Fruit fly (Drosophila melanogaster) whole organism, embryonic: ENCODE results near the gene ph-d.

Experiments
- B-H2 ChIP-seq: fragments of 200-800 bp; sonication (Bioruptor generic); optimal IDR thresholded peaks from 2 replicates; lab custom pipeline; 2018; ENCODE audit warnings: missing biosample characterization, mild to moderate bottlenecking, missing genetic modification characterization
- CG11696 ChIP-seq: fragments of 200-800 bp; sonication (Bioruptor generic); IDR thresholded peaks from 2 replicates; pipeline ENCODE4 v1.3.6; 2022; ENCODE audit warnings: missing biosample characterization, missing genetic modification characterization
- CG14710 ChIP-seq: fragments of 200-800 bp; sonication (Bioruptor generic); optimal IDR thresholded peaks from 3 replicates; lab custom pipeline; 2019; ENCODE audit warnings: missing biosample characterization, mild to moderate bottlenecking, missing genetic modification characterization, moderate library complexity
- CG15696 ChIP-seq: fragments of 200-800 bp; sonication (Bioruptor generic); optimal IDR thresholded peaks from 2 replicates; lab custom pipeline; 2019; ENCODE audit warnings: missing biosample characterization, mild to moderate bottlenecking, missing genetic modification characterization, moderate library complexity
- CG16779 ChIP-seq: fragments of 200-800 bp; sonication (Bioruptor generic); IDR thresholded peaks from 2 replicates; pipeline ENCODE4 v1.3.6; 2022; ENCODE audit warnings: missing biosample characterization, missing genetic modification characterization
- CG17612 ChIP-seq: fragments of 200-800 bp; sonication (Bioruptor generic); IDR thresholded peaks from 2 replicates; pipeline ENCODE4 v1.3.6; 2022; ENCODE audit warnings: missing biosample characterization, missing genetic modification characterization
- CG17912 ChIP-seq: fragments of 200-800 bp; sonication (Bioruptor generic); optimal IDR thresholded peaks from 2 replicates; lab custom pipeline; 2018; ENCODE audit warnings: missing biosample characterization, mild to moderate bottlenecking, missing genetic modification characterization
- CG18619 ChIP-seq: fragments of 200-800 bp; sonication (Bioruptor generic); optimal IDR thresholded peaks from 3 replicates; lab custom pipeline; 2017; ENCODE audit warnings: missing biosample characterization, mild to moderate bottlenecking, missing genetic modification characterization
- CG31365 ChIP-seq: fragments of 200-800 bp; sonication (Bioruptor generic); optimal IDR thresholded peaks from 2 replicates; lab custom pipeline; 2018; ENCODE audit warnings: missing biosample characterization, mild to moderate bottlenecking, missing genetic modification characterization
- CG3163 ChIP-seq: fragments of 200-800 bp; sonication (Bioruptor generic); optimal IDR thresholded peaks from 3 replicates; lab custom pipeline; 2016; ENCODE audit warnings: missing biosample characterization, missing genetic modification characterization
- CG32767 ChIP-seq: fragments of 200-800 bp; sonication (Bioruptor generic); IDR thresholded peaks from 2 replicates; pipeline ENCODE4 v1.3.6; 2022; ENCODE audit warnings: missing biosample characterization, missing genetic modification characterization
- CG3281 ChIP-seq: fragments of 200-800 bp; sonication (Bioruptor generic); optimal IDR thresholded peaks from 3 replicates; lab custom pipeline; 2017; ENCODE audit warnings: missing biosample characterization, mild to moderate bottlenecking, missing genetic modification characterization
- CG4854 ChIP-seq: fragments of 200-800 bp; sonication (Bioruptor generic); optimal IDR thresholded peaks from 2 replicates; lab custom pipeline; 2016; ENCODE audit warnings: missing biosample characterization, missing genetic modification characterization, inconsistent platforms
- CG5180 ChIP-seq: fragments of 200-800 bp; sonication (Bioruptor generic); optimal IDR thresholded peaks from 3 replicates; lab custom pipeline; 2017; ENCODE audit warnings: missing biosample characterization, missing genetic modification characterization, mild to moderate bottlenecking, moderate library complexity, missing genetic modification reagents
- CG7271 ChIP-seq: fragments of 200-800 bp; sonication (Bioruptor generic); optimal IDR thresholded peaks from 2 replicates; lab custom pipeline; 2018; ENCODE audit warnings: missing biosample characterization, mild to moderate bottlenecking, missing genetic modification characterization, moderate library complexity
- CG7372 ChIP-seq: fragments of 200-800 bp; sonication (Bioruptor generic); IDR thresholded peaks from 2 replicates; pipeline ENCODE4 v1.3.6; 2022; ENCODE audit warnings: missing biosample characterization, missing genetic modification characterization
- CG7556 ChIP-seq: fragments of 200-800 bp; sonication (Bioruptor generic); optimal IDR thresholded peaks from 2 replicates; lab custom pipeline; 2017; ENCODE audit warnings: missing biosample characterization, mild to moderate bottlenecking, missing genetic modification characterization
- CG8281 ChIP-seq: fragments of 200-800 bp; sonication (Bioruptor generic); optimal IDR thresholded peaks from 2 replicates; lab custom pipeline; 2018; ENCODE audit warnings: missing biosample characterization, mild to moderate bottlenecking, missing genetic modification characterization, moderate library complexity
- CG8765 ChIP-seq: fragments of 200-800 bp; sonication (Bioruptor generic); IDR thresholded peaks from 2 replicates; pipeline ENCODE4 v1.3.6; 2022; ENCODE audit warnings: missing biosample characterization, missing genetic modification characterization
- CG9727 ChIP-seq: fragments of 200-800 bp; sonication (Bioruptor generic); optimal IDR thresholded peaks from 3 replicates; lab custom pipeline; 2017; ENCODE audit warnings: missing biosample characterization, mild to moderate bottlenecking, missing genetic modification characterization
- CG9817 ChIP-seq: fragments of 200-800 bp; sonication (Bioruptor generic); optimal IDR thresholded peaks from 2 replicates; lab custom pipeline; 2018; ENCODE audit warnings: missing biosample characterization, mild to moderate bottlenecking, missing genetic modification characterization, moderate library complexity
- D ChIP-seq, 2 experiments: fragments of 200-800 bp in 1 of 2; fragments of >200 bp in 1 of 2; sonication (Bioruptor generic) in 1 of 2; optimal IDR thresholded peaks; 2 replicates in 1 of 2; 3 replicates in 1 of 2; lab custom pipeline; 2017; ENCODE audit warnings: mild to moderate bottlenecking in 1 of 2, missing biosample characterization in 1 of 2, missing genetic modification characterization in 1 of 2, missing genetic modification reagents in 1 of 2
- E2f1 ChIP-seq: fragments of 200-800 bp; sonication (Bioruptor generic); IDR thresholded peaks from 2 replicates; pipeline ENCODE4 v1.3.6; 2022; ENCODE audit warnings: missing biosample characterization, missing genetic modification characterization
- Hmr ChIP-seq: fragments of 200-800 bp; sonication (Bioruptor generic); optimal IDR thresholded peaks from 3 replicates; lab custom pipeline; 2017; ENCODE audit warnings: mild to moderate bottlenecking, missing biosample characterization, missing genetic modification reagents, missing genetic modification characterization
- MTF-1 ChIP-seq: fragments of 200-800 bp; sonication (Bioruptor generic); optimal IDR thresholded peaks from 2 replicates; lab custom pipeline; 2018; ENCODE audit warnings: missing biosample characterization, mild to moderate bottlenecking, missing genetic modification characterization, borderline replicate concordance
- Neu2 ChIP-seq: fragments of 200-800 bp; sonication (Bioruptor generic); optimal IDR thresholded peaks from 3 replicates; lab custom pipeline; 2016; ENCODE audit warnings: missing biosample characterization, missing genetic modification characterization, borderline replicate concordance
- Nf-YC ChIP-seq: fragments of 200-800 bp; optimal IDR thresholded peaks from 3 replicates; lab custom pipeline; 2019; ENCODE audit warnings: missing biosample characterization, mild to moderate bottlenecking, missing genetic modification characterization, moderate library complexity
- Ravus ChIP-seq: fragments of 200-800 bp; sonication (Bioruptor generic); IDR thresholded peaks from 2 replicates; pipeline ENCODE4 v1.3.6; 2022; ENCODE audit warnings: missing biosample characterization, missing genetic modification characterization
- Sin3A ChIP-seq: fragments of >200 bp; optimal IDR thresholded peaks from 2 replicates; lab custom pipeline; 2018
- ap ChIP-seq: fragments of 200-800 bp; sonication (Bioruptor generic); IDR thresholded peaks from 2 replicates; pipeline ENCODE4 v1.3.6; 2022; ENCODE audit warnings: missing biosample characterization, missing genetic modification characterization
- corto ChIP-seq: fragments of 200-800 bp; sonication (Bioruptor generic); optimal IDR thresholded peaks from 2 replicates; lab custom pipeline; 2016; ENCODE audit warnings: missing biosample characterization, mild to moderate bottlenecking, missing genetic modification characterization, moderate library complexity
- fd96Cb ChIP-seq: fragments of 200-800 bp; sonication (Bioruptor generic); optimal IDR thresholded peaks from 2 replicates; lab custom pipeline; 2018; ENCODE audit warnings: missing biosample characterization, mild to moderate bottlenecking, missing genetic modification characterization, moderate library complexity
- gsb-n ChIP-seq: fragments of 200-800 bp; sonication (Bioruptor generic); optimal IDR thresholded peaks from 3 replicates; lab custom pipeline; 2018; ENCODE audit warnings: missing biosample characterization, mild to moderate bottlenecking, missing genetic modification characterization
- jumu ChIP-seq: fragments of 200-800 bp; sonication (Bioruptor generic); optimal IDR thresholded peaks from 3 replicates; lab custom pipeline; 2016; ENCODE audit warnings: missing biosample characterization, missing genetic modification characterization
- lola ChIP-seq, 3 experiments: fragments of >200 bp in 2 of 3; fragments of 200-800 bp in 1 of 3; sonication (Bioruptor generic) in 1 of 3; optimal IDR thresholded peaks; 2 replicates each; lab custom pipeline; 2017 to 2019; ENCODE audit warnings: missing biosample characterization in 3 of 3, missing genetic modification characterization in 3 of 3, mild to moderate bottlenecking in 1 of 3, moderate library complexity in 1 of 3
- nerfin-1 ChIP-seq: fragments of 200-800 bp; sonication (Bioruptor generic); optimal IDR thresholded peaks from 3 replicates; lab custom pipeline; 2019; ENCODE audit warnings: missing biosample characterization, mild to moderate bottlenecking, missing genetic modification characterization, moderate library complexity
- otp ChIP-seq: fragments of 200-800 bp; sonication (Bioruptor generic); IDR thresholded peaks from 3 replicates; pipeline ENCODE4, ENCODE4 v1.3.6; 2022; ENCODE audit warnings: missing biosample characterization, missing genetic modification characterization
- run ChIP-seq: fragments of 200-800 bp; sonication (Bioruptor generic); optimal IDR thresholded peaks from 3 replicates; lab custom pipeline; 2018; ENCODE audit warnings: missing biosample characterization, mild to moderate bottlenecking, missing genetic modification characterization
- scrt ChIP-seq: fragments of 200-800 bp; sonication (Bioruptor generic); optimal IDR thresholded peaks from 2 replicates; lab custom pipeline; 2018; ENCODE audit warnings: missing biosample characterization, mild to moderate bottlenecking, missing genetic modification characterization, moderate library complexity
- slbo ChIP-seq: fragments of 200-800 bp; sonication (Bioruptor generic); IDR thresholded peaks from 2 replicates; pipeline ENCODE4 v1.3.6; 2022; ENCODE audit warnings: missing biosample characterization, missing genetic modification characterization
- stwl ChIP-seq: fragments of 200-800 bp; sonication (Bioruptor generic); optimal IDR thresholded peaks from 3 replicates; lab custom pipeline; 2018; ENCODE audit warnings: missing biosample characterization, mild to moderate bottlenecking, missing genetic modification characterization, moderate library complexity
- tna ChIP-seq: fragments of 200-800 bp; sonication (Bioruptor generic); IDR thresholded peaks from 2 replicates; pipeline ENCODE4 v1.3.6; 2022; ENCODE audit warnings: missing biosample characterization, missing genetic modification characterization; ENCODE audit not compliant: partially characterized antibody
- trh ChIP-seq: fragments of 200-800 bp; sonication (Bioruptor generic); optimal IDR thresholded peaks from 2 replicates; lab custom pipeline; 2016; ENCODE audit warnings: missing biosample characterization, missing genetic modification characterization
- twi ChIP-seq: fragments of 200-800 bp; optimal IDR thresholded peaks from 2 replicates; lab custom pipeline; 2019; ENCODE audit warnings: missing biosample characterization, mild to moderate bottlenecking, missing genetic modification characterization, moderate library complexity
- unpg ChIP-seq: fragments of 200-800 bp; sonication (Bioruptor generic); optimal IDR thresholded peaks from 3 replicates; lab custom pipeline; 2018; ENCODE audit warnings: missing biosample characterization, mild to moderate bottlenecking, missing genetic modification characterization, moderate library complexity
- usp ChIP-seq: fragments of >200 bp; optimal IDR thresholded peaks from 2 replicates; lab custom pipeline; 2017; ENCODE audit warnings: missing biosample characterization, missing genetic modification characterization
- zen2 ChIP-seq: fragments of 200-800 bp; sonication (Bioruptor generic); IDR thresholded peaks from 3 replicates; pipeline ENCODE4 v1.3.6; 2022; ENCODE audit warnings: missing biosample characterization, missing genetic modification characterization; ENCODE audit not compliant: partially characterized antibody

The ph-d gene

dm6 chrX:2134226-2134880 lies 11.3 kb upstream of the ph-d start (continued):
- TF ChIP-seq ap (GFP tag; lab: Robert Waterston, UW), result no peak; the same call in 1 of the 2 replicates

dm6 chrX:2125527-2126088 lies 2.5 kb upstream of the ph-d start:
- TF ChIP-seq zen2 (GFP tag; lab: Robert Waterston, UW) (no peak), otp (GFP tag; lab: Robert Waterston, UW) (no peak), CG8765 (GFP tag; lab: Robert Waterston, UW) (no peak), CG11696 (no peak), nerfin-1 (no peak), corto (GFP tag; lab: Kevin White, UChicago) (no peak), D (optimal IDR thresholded peaks at IDR 0.05; lab: Kevin White, UChicago) (peak; percentile 60), D (GFP tag; optimal IDR thresholded peaks at IDR 0.05; lab: Kevin White, UChicago) (no peak), CG31365 (tag; lab: Kevin White, UChicago) (no peak), twi (no peak), E2f1 (GFP tag; lab: Robert Waterston, UW) (no peak), run (tag; lab: Kevin White, UChicago) (no peak), unpg (no peak), CG9817 (tag; lab: Kevin White, UChicago) (no peak), Nf-YC (tag; lab: Kevin White, UChicago) (peak; percentile 99), CG17612 (GFP tag; lab: Robert Waterston, UW) (no peak), Hmr (no peak), CG3163 (no peak), CG5180 (GFP tag; lab: Kevin White, UChicago) (no peak), CG8281 (tag; lab: Kevin White, UChicago) (no peak), Neu2 (GFP tag; lab: Kevin White, UChicago) (no peak), tna (no peak), CG16779 (no peak), Sin3A (lab: Kevin White, UChicago) (no peak), CG7271 (tag; lab: Kevin White, UChicago) (no peak), lola (GFP tag; optimal IDR thresholded peaks at IDR 0.05; lab: Kevin White, UChicago) (no peak), CG3281 (no peak), usp (no peak), CG7372 (GFP tag; lab: Robert Waterston, UW) (no peak), fd96Cb (tag; lab: Kevin White, UChicago) (no peak), CG7556 (GFP tag; lab: Kevin White, UChicago) (no peak), slbo (GFP tag; lab: Robert Waterston, UW) (no peak), scrt (GFP tag; lab: Kevin White, UChicago) (no peak), MTF-1 (no peak), CG15696 (tag; lab: Kevin White, UChicago) (no peak), CG14710 (tag; lab: Kevin White, UChicago) (no peak), B-H2 (GFP tag; lab: Kevin White, UChicago) (no peak), CG9727 (GFP tag; lab: Kevin White, UChicago) (no peak), CG32767 (GFP tag; lab: Robert Waterston, UW) (peak; percentile 72), CG17912 (GFP tag; lab: Kevin White, UChicago) (no peak), stwl (tag; lab: Kevin White, UChicago) (no peak), gsb-n (tag; lab: Kevin White, UChicago) (peak; percentile 37), jumu (no peak), Ravus (GFP tag; lab: Robert Waterston, UW) (no peak), CG4854 (GFP tag; lab: Kevin White, UChicago) (no peak), trh (GFP tag; lab: Kevin White, UChicago) (no peak), CG18619 (GFP tag; lab: Kevin White, UChicago) (no peak)
